Worm (Caenorhabditis elegans): Measurements from ENCODE around the gene F28C6.8.

The F28C6.8 gene

ce11 chrII:8610085-8610484 is 3.4 kb downstream of the F28C6.8 start, which contains the start of gene F28C6.9:
F28C6.9 (minus strand) TSS chrII:8610185.
- TF ChIP-seq W03F9.2 (tag; optimal IDR thresholded peaks at IDR 0.05) (no peak), dao-5 (tag; optimal IDR thresholded peaks at IDR 0.05) (no peak), him-1 (tag; optimal IDR thresholded peaks at IDR 0.05) (no peak)

ce11 chrII:8610585-8610984 is 3.9 kb downstream of the F28C6.8 start:
- TF ChIP-seq him-1 (tag; optimal IDR thresholded peaks at IDR 0.05), result no peak
- no peak for TF ChIP-seq dao-5 (tag; optimal IDR thresholded peaks at IDR 0.05)
- TF ChIP-seq W03F9.2 (tag; optimal IDR thresholded peaks at IDR 0.05), result no peak

DNA sequence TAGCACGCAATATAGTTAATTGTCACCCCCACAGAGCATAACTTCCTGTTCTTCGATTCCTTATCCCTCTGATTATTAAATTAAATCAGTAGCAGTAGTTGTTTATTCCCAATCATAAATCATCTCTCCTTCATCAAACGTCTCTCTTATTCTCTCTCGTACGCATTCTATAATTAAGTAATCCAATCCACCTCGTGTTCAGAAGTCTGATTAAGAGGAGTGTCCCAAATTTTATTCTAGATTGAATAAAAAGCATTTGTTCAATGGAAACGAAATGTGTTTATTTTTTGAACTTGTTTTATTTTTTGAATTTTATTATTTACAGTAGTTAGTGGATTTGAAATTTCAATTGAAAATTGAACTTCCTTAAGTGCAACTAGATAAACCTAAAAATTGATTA is 4.7 kb downstream of the F28C6.8 start:
- no peak for TF ChIP-seq dao-5 (tag; optimal IDR thresholded peaks at IDR 0.05)
- TF ChIP-seq him-1 (tag; optimal IDR thresholded peaks at IDR 0.05), result no peak
- no peak for TF ChIP-seq W03F9.2 (tag; optimal IDR thresholded peaks at IDR 0.05)

- no peak for TF ChIP-seq W03F9.2 (tag; optimal IDR thresholded peaks at IDR 0.05)
- TF ChIP-seq dao-5 (tag; optimal IDR thresholded peaks at IDR 0.05), result no peak
- TF ChIP-seq him-1 (tag; optimal IDR thresholded peaks at IDR 0.05), result no peak
Measured at ce11 chrII:8612470-8612869, 5.8 kb downstream of the F28C6.8 start, which contains the start of gene T22C8.1. T22C8.1 (plus strand) TSS chrII:8612770.

- TF ChIP-seq dao-5 (tag; optimal IDR thresholded peaks at IDR 0.05), result no peak
- no peak for TF ChIP-seq W03F9.2 (tag; optimal IDR thresholded peaks at IDR 0.05)
Measured at ce11 chrII:8616155-8616554, 9.5 kb downstream of the F28C6.8 start.

DNA sequence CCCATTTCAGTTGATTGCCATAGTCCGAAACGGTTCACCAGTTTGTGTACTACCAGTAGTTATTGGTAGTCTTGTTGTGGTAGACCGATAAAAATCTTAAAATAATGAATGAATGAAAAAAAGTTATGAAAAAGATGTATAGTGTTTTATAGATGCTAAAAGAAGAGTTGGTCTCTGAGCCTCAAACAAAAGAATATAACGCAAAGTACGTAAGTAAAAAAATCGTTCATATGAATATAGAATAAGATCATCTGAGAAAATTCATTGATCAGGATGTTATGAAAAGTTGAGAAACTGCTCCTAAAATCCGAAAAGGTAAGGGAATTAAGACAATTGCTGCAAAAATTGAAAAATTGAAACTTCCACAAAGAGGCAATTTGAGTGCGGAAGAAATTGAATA is 10.9 kb downstream of the F28C6.8 start, which contains the start of gene chhy-1:
Gene chhy-1 (minus strand): TSS at position 101 of the 400 bp plus-strand sequence.
- no peak for TF ChIP-seq dao-5 (tag; optimal IDR thresholded peaks at IDR 0.05)
- TF ChIP-seq W03F9.2 (tag; optimal IDR thresholded peaks at IDR 0.05), result no peak
- TF ChIP-seq him-1 (tag; optimal IDR thresholded peaks at IDR 0.05), result no peak

DNA sequence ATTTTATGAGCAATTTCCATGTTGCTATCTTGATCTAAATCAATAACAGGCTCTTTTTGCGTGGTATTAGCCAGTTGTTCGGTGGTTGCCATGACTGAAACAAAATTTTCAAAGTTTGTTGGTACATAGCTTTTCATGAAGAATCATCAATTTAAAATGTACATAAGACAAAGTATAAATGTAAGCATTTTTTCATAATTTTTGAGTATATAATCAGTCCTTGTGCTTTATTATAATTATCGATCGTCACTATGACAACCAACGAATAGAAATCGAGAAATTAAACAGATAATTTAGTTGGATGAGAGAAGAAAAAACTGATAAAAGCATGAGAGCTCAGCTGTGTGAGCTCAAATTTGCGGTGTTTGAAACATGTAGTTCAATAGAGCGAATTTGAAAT is 15.2 kb downstream of the F28C6.8 start, which contains the start of gene T22C8.3:
Gene T22C8.3 (minus strand): TSS at position 101 of the 400 bp plus-strand sequence.
- TF ChIP-seq him-1 (tag; optimal IDR thresholded peaks at IDR 0.05) (no peak), W03F9.2 (tag; optimal IDR thresholded peaks at IDR 0.05) (no peak), dao-5 (tag; optimal IDR thresholded peaks at IDR 0.05) (no peak)

DNA sequence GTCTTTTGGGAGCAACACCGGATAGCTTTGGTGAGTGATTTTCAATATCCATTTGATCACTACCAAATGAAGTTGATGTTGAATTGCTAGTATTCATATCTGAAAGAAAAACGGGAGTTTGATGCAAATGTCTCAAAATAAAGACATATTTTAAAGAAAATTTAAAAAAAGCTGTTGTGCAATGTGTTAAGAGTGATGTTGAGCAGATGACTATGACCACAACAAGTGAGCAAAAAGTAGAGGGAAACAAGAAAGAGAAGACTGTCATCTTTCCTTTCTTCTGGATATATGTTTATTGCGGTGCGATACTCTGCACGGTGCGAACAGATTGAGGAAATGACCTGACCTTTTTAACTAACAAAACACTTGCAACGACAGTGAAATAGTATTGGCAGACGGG is 16.7 kb downstream of the F28C6.8 start, which contains the start of gene T22C8.4:
Gene T22C8.4 (minus strand): TSS at position 101 of the 400 bp plus-strand sequence.
- TF ChIP-seq dao-5 (tag; optimal IDR thresholded peaks at IDR 0.05) (no peak), him-1 (tag; optimal IDR thresholded peaks at IDR 0.05) (no peak), W03F9.2 (tag; optimal IDR thresholded peaks at IDR 0.05) (no peak)

DNA sequence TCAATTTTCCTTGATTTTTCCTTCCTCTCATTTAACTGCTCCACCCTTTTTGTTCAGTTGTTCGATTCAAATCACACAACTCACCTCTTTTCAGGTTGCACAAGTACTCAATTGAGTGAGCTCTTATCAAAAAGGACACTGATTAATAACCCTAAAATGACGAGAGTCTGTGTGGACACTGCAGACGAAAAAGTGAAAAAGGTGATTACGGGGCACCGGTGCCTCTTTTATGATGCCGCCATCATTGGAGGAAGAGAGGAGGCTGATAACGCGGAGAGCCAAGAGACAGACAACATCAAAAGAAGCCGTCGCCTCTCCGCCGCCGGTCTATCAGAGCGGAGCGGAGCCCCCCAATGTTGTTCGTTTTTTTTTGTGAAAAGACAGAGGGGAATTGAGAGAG is 18.5 kb downstream of the F28C6.8 start, which contains the start of gene sptf-2:
Gene sptf-2 (plus strand): TSS at position 297 of the 400 bp plus-strand sequence.
- TF ChIP-seq dao-5 (tag; optimal IDR thresholded peaks at IDR 0.05), result no peak
- no peak for TF ChIP-seq him-1 (tag; optimal IDR thresholded peaks at IDR 0.05)
- no peak for TF ChIP-seq W03F9.2 (tag; optimal IDR thresholded peaks at IDR 0.05)

- TF ChIP-seq dao-5 (tag; optimal IDR thresholded peaks at IDR 0.05), result no peak
- TF ChIP-seq him-1 (tag; optimal IDR thresholded peaks at IDR 0.05), result no peak
- TF ChIP-seq W03F9.2 (tag; optimal IDR thresholded peaks at IDR 0.05), result no peak
Measured at ce11 chrII:8626598-8626997, 19.9 kb downstream of the F28C6.8 start.

ce11 chrII:8627907-8628306 is 21.3 kb downstream of the F28C6.8 start:
- TF ChIP-seq W03F9.2 (tag; optimal IDR thresholded peaks at IDR 0.05) (no peak), him-1 (tag; optimal IDR thresholded peaks at IDR 0.05) (no peak), dao-5 (tag; optimal IDR thresholded peaks at IDR 0.05) (no peak)

DNA sequence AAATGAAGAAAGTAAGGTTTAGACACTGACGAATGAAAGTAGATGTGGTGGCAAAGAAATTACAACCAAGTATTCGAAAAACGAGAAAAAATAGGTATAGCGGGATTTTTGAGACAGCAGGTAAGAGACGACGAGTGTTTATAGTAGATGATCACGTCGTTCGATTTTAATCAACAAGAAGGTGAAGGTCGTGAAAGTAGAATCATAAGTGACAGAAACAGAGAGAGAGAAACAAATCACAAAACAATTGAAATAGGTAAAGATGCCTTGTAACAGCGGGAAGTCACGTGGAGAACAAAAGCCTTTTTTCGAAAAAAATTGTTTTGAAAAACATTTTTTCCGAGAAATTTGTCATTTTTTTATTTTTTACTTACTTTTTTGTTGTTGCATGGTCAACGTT is 23.4 kb downstream of the F28C6.8 start, which contains the start of gene T22C8.6:
Gene T22C8.6 (minus strand): TSS at position 194 of the 400 bp plus-strand sequence.
- no peak for TF ChIP-seq W03F9.2 (tag; optimal IDR thresholded peaks at IDR 0.05)
- TF ChIP-seq dao-5 (tag; optimal IDR thresholded peaks at IDR 0.05), result no peak
- no peak for TF ChIP-seq him-1 (tag; optimal IDR thresholded peaks at IDR 0.05)

ce11 chrII:8631766-8632165 is 25.1 kb downstream of the F28C6.8 start:
- TF ChIP-seq him-1 (tag; optimal IDR thresholded peaks at IDR 0.05) (no peak), dao-5 (tag; optimal IDR thresholded peaks at IDR 0.05) (no peak), W03F9.2 (tag; optimal IDR thresholded peaks at IDR 0.05) (no peak)

ce11 chrII:8634386-8634785 is 27.7 kb downstream of the F28C6.8 start, which contains the start of gene cutl-12:
cutl-12 (minus strand) TSS chrII:8634486.
- TF ChIP-seq dao-5 (tag; optimal IDR thresholded peaks at IDR 0.05), result no peak
- no peak for TF ChIP-seq him-1 (tag; optimal IDR thresholded peaks at IDR 0.05)
- no peak for TF ChIP-seq W03F9.2 (tag; optimal IDR thresholded peaks at IDR 0.05)

DNA sequence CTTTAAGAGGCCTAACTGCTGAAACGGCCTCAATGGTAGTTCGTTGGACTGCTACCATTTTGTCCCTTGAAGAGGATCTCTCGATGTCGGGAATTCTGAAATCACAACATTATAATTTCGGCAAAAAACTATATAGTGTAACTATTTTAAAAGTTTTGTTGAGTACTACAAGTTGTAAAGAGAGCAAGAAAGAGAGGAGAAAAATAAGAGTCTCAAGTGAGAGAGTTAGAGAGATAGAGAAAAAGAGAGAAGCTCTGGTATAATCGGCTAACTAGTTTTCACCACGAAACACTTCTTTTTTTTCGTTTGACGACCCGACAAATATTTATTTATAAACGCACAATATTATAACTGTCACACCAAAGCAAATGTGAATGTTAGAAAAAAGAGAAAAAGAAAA is 31.0 kb downstream of the F28C6.8 start, which contains the start of gene vab-9:
Gene vab-9 (minus strand): TSS at position 101 of the 400 bp plus-strand sequence.
- no peak for TF ChIP-seq W03F9.2 (tag; optimal IDR thresholded peaks at IDR 0.05)
- TF ChIP-seq dao-5 (tag; optimal IDR thresholded peaks at IDR 0.05), result no peak
- no peak for TF ChIP-seq him-1 (tag; optimal IDR thresholded peaks at IDR 0.05)

Data from whole organism, L4/young adult.